Worm (Caenorhabditis elegans) whole organism, L1 larva: ENCODE data around the gene T27A1.2.

Experiments used
- ama-1 ChIP-seq: fragments of 150-350 bp; optimal IDR thresholded peaks from 2 replicates; lab custom pipeline; 2014
- blmp-1 ChIP-seq: fragments of 150-350 bp; optimal IDR thresholded peaks from 2 replicates; lab custom pipeline; 2014; ENCODE audit warnings: missing biosample characterization, missing genetic modification characterization
- ceh-88 ChIP-seq: fragments of 200-800 bp; sonication (Bioruptor generic); IDR thresholded peaks from 2 replicates; pipeline ENCODE4 v1.3.6; 2022; ENCODE audit warnings: missing genetic modification characterization, missing compliant biosample characterization
- dpl-1 ChIP-seq, 3 experiments: fragments of 150-350 bp in 2 of 3; sonication (generic microtip) in 1 of 3; optimal IDR thresholded peaks; 2 replicates each; lab custom pipeline; 2014 to 2017; ENCODE audit warnings: missing biosample characterization in 3 of 3, missing genetic modification characterization in 3 of 3, missing genetic modification reagents in 3 of 3
- efl-1 ChIP-seq, 4 experiments: fragments of 150-350 bp; optimal IDR thresholded peaks in 3 of 4; peaks in 1 of 4; 1 replicate in 1 of 4; 2 replicates in 3 of 4; lab custom pipeline; 2014; ENCODE audit warnings: missing biosample characterization in 2 of 4, missing genetic modification characterization in 2 of 4, missing genetic modification reagents in 2 of 4
- elt-3 ChIP-seq, 6 experiments: fragments of 150-350 bp in 1 of 6; sonication (generic microtip); optimal IDR thresholded peaks; 2 replicates each; lab custom pipeline; 2017 to 2018; ENCODE audit warnings: missing biosample characterization in 6 of 6, missing genetic modification characterization in 6 of 6, inconsistent platforms in 1 of 6
- fos-1 ChIP-seq: fragments of 150-350 bp; optimal IDR thresholded peaks from 2 replicates; lab custom pipeline; 2014; ENCODE audit warnings: missing biosample characterization, missing genetic modification characterization
- hlh-17 ChIP-seq: fragments of 200-800 bp; sonication (Bioruptor generic); optimal IDR thresholded peaks from 2 replicates; lab custom pipeline; 2018; ENCODE audit warnings: missing genetic modification characterization, mild to moderate bottlenecking, missing compliant biosample characterization, moderate library complexity, borderline replicate concordance
- hlh-4 ChIP-seq: sonication (generic microtip); optimal IDR thresholded peaks from 2 replicates; lab custom pipeline; 2016; ENCODE audit warnings: mild to moderate bottlenecking, missing genetic modification characterization, missing compliant biosample characterization
- isw-1 ChIP-seq: fragments of 200-800 bp; sonication (Bioruptor generic); IDR thresholded peaks from 2 replicates; pipeline ENCODE4 v1.3.6; 2022; ENCODE audit warnings: missing genetic modification characterization, missing compliant biosample characterization
- jun-1 ChIP-seq: fragments of 150-350 bp; optimal IDR thresholded peaks from 2 replicates; lab custom pipeline; 2014; ENCODE audit warnings: missing biosample characterization, missing genetic modification reagents, missing genetic modification characterization
- mdl-1 ChIP-seq, 2 experiments: fragments of 150-350 bp; optimal IDR thresholded peaks; 2 replicates each; lab custom pipeline; 2014 to 2017; ENCODE audit warnings: missing biosample characterization in 2 of 2, missing genetic modification characterization in 2 of 2, inconsistent platforms in 1 of 2
- mef-2 ChIP-seq: fragments of 150-350 bp; optimal IDR thresholded peaks from 2 replicates; lab custom pipeline; 2014; ENCODE audit warnings: missing biosample characterization, missing genetic modification characterization
- mep-1 ChIP-seq: fragments of 150-350 bp; optimal IDR thresholded peaks from 2 replicates; lab custom pipeline; 2014; ENCODE audit warnings: missing biosample characterization, missing genetic modification characterization
- nhr-20 ChIP-seq: sonication (generic microtip); optimal IDR thresholded peaks from 2 replicates; lab custom pipeline; 2016; ENCODE audit warnings: mild to moderate bottlenecking, missing genetic modification characterization, missing compliant biosample characterization
- nhr-237 ChIP-seq: fragments of 150-350 bp; optimal IDR thresholded peaks from 2 replicates; lab custom pipeline; 2014; ENCODE audit warnings: missing biosample characterization, missing genetic modification characterization
- nhr-77 ChIP-seq: fragments of 150-350 bp; optimal IDR thresholded peaks from 2 replicates; lab custom pipeline; 2014; ENCODE audit warnings: missing biosample characterization, missing genetic modification characterization
- nhr-84 ChIP-seq: sonication (generic microtip); optimal IDR thresholded peaks from 2 replicates; lab custom pipeline; 2017; ENCODE audit warnings: missing biosample characterization, missing genetic modification characterization
- nhr-85 ChIP-seq: sonication (generic microtip); peaks from one replicate; lab custom pipeline; 2016; ENCODE audit warnings: missing genetic modification characterization, inconsistent platforms, missing compliant biosample characterization
- nhr-90 ChIP-seq: sonication (generic microtip); optimal IDR thresholded peaks from 2 replicates; lab custom pipeline; 2016; ENCODE audit warnings: mild to moderate bottlenecking, missing genetic modification characterization, missing compliant biosample characterization; ENCODE audit not compliant: poor library complexity
- pag-3 ChIP-seq: sonication (generic microtip); optimal IDR thresholded peaks from 2 replicates; lab custom pipeline; 2017; ENCODE audit warnings: missing genetic modification characterization, mild to moderate bottlenecking, missing compliant biosample characterization, antibody characterized with exemption, borderline replicate concordance; ENCODE audit not compliant: insufficient read depth
- pax-3 ChIP-seq: fragments of 200-800 bp; sonication (Bioruptor generic); optimal IDR thresholded peaks from 2 replicates; lab custom pipeline; 2018; ENCODE audit warnings: mild to moderate bottlenecking, missing genetic modification characterization, moderate library complexity, missing compliant biosample characterization
- pqm-1 ChIP-seq: sonication (generic microtip); optimal IDR thresholded peaks from 3 replicates; lab custom pipeline; 2017; ENCODE audit warnings: missing biosample characterization, missing genetic modification characterization
- skn-1 ChIP-seq: fragments of 150-350 bp; optimal IDR thresholded peaks from 2 replicates; lab custom pipeline; 2014; ENCODE audit warnings: missing biosample characterization, missing genetic modification characterization
- snpc-4 ChIP-seq: fragments of 150-350 bp; optimal IDR thresholded peaks from 2 replicates; lab custom pipeline; 2014; ENCODE audit warnings: missing biosample characterization, missing genetic modification characterization
- sox-4 ChIP-seq: sonication (generic microtip); optimal IDR thresholded peaks from 2 replicates; lab custom pipeline; 2016; ENCODE audit warnings: missing genetic modification characterization, missing compliant biosample characterization
- sptf-1 ChIP-seq: fragments of 150-350 bp; optimal IDR thresholded peaks from 2 replicates; lab custom pipeline; 2014; ENCODE audit warnings: missing biosample characterization, missing genetic modification characterization
- swsn-7 ChIP-seq: sonication (generic microtip); optimal IDR thresholded peaks from 2 replicates; lab custom pipeline; 2016; ENCODE audit warnings: missing genetic modification characterization, missing compliant biosample characterization
- tbx-2 ChIP-seq: sonication (generic microtip); optimal IDR thresholded peaks from 2 replicates; lab custom pipeline; 2016; ENCODE audit warnings: missing genetic modification characterization, missing compliant biosample characterization
- unc-30 ChIP-seq: sonication (generic microtip); optimal IDR thresholded peaks from 2 replicates; lab custom pipeline; 2017; ENCODE audit warnings: missing biosample characterization, missing genetic modification characterization
- vab-15 ChIP-seq: sonication (generic microtip); optimal IDR thresholded peaks from 2 replicates; lab custom pipeline; 2017; ENCODE audit warnings: missing genotype, mild to moderate bottlenecking, missing genetic modification characterization, missing compliant biosample characterization
- xbp-1 ChIP-seq: sonication (generic microtip); optimal IDR thresholded peaks from 2 replicates; lab custom pipeline; 2016; ENCODE audit warnings: missing genetic modification characterization, missing compliant biosample characterization
- ztf-11 ChIP-seq, 2 experiments: sonication (generic microtip); optimal IDR thresholded peaks; 2 replicates each; lab custom pipeline; 2016 to 2017; ENCODE audit warnings: missing genetic modification characterization in 2 of 2, missing biosample characterization in 1 of 2, missing compliant biosample characterization in 1 of 2
- ztf-4 ChIP-seq: fragments of 150-350 bp; optimal IDR thresholded peaks from 2 replicates; lab custom pipeline; 2014; ENCODE audit warnings: missing biosample characterization, missing genetic modification characterization

Gene T27A1.2

DNA sequence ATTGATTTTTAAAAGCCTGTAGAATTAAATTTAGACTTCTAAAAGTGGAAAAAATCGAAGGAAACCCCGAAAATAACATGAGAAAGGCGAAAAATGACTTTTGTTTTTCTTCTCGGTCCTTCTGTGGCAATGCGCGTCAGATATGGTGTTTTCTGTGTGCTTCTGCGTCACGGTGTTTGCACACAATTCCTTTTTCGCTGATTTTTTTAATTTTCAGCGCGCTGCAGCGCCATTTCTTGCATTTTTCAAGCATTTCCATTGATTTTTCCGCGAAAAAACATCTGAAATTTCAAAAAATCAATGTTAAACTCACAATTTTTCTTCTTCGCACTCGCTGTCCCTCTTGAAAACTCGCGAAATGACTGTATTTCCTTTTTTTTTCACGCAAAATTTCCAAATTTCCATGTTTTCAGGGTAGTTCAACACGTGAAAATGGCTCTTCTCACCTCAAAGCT, 43.5 kb upstream of the T27A1.2 start, which contains the start of the genes cdc-37 and W08F4.3 (continued):
- TF ChIP-seq nhr-20 (tag; lab: Kevin White, UChicago) (no peak), unc-30 (tag; lab: Kevin White, UChicago) (no peak), ama-1 (no peak), snpc-4 (no peak), isw-1 (GFP tag; lab: Robert Waterston, UW) (no peak), nhr-90 (tag; lab: Kevin White, UChicago) (no peak), nhr-84 (no peak), hlh-4 (tag; lab: Kevin White, UChicago) (no peak), blmp-1 (tag; lab: Kevin White, UChicago) (no peak), fos-1 (peak; percentile 24), dpl-1 (GFP tag; optimal IDR thresholded peaks at IDR 0.05; lab: Kevin White, UChicago) (peak in 2 of 3 experiments; percentile 44 to 50), hlh-17 (no peak), pax-3 (tag; lab: Kevin White, UChicago) (no peak), mep-1 (peak; percentile 7), tbx-2 (tag; lab: Kevin White, UChicago) (no peak), sox-4 (tag; lab: Kevin White, UChicago) (no peak), sptf-1 (tag; lab: Kevin White, UChicago) (no peak)

- TF ChIP-seq mef-2 (tag; lab: Kevin White, UChicago): no peak
- no peak for TF ChIP-seq efl-1 (optimal IDR thresholded peaks at IDR 0.05; lab: Kevin White, UChicago)
- TF ChIP-seq efl-1 (GFP tag; optimal IDR thresholded peaks at IDR 0.05 in 1 of 2; lab: Kevin White, UChicago): peak in 1 of 2 experiments; percentile 89
Measured at ce11 chrII:578803-579202, 42.1 kb upstream of the T27A1.2 start.

ce11 chrII:577632-578031, 41.0 kb upstream of the T27A1.2 start, which contains the start of gene W08F4.7:
TSS of gene W08F4.7 (minus strand) at chrII:577732.
- TF ChIP-seq nhr-85 (tag; lab: Kevin White, UChicago) (peak; percentile 8), mdl-1 (tag; optimal IDR thresholded peaks at IDR 0.05; lab: Kevin White, UChicago) (no peak)

ce11 chrII:574064-574463, 37.4 kb upstream of the T27A1.2 start:
- TF ChIP-seq nhr-237 (tag; lab: Kevin White, UChicago): no peak
- TF ChIP-seq nhr-20 (tag; lab: Kevin White, UChicago): no peak
- TF ChIP-seq pqm-1 (tag; lab: Kevin White, UChicago): no peak
- no peak for TF ChIP-seq ztf-4
- peak; percentile 90 for TF ChIP-seq blmp-1 (tag; lab: Kevin White, UChicago)
- no peak for TF ChIP-seq skn-1 (tag; lab: Kevin White, UChicago)
- no peak for TF ChIP-seq fos-1
- peak; percentile 81 for TF ChIP-seq nhr-85 (tag; lab: Kevin White, UChicago)
- no peak for TF ChIP-seq swsn-7 (tag; lab: Kevin White, UChicago)
- TF ChIP-seq xbp-1 (tag; lab: Kevin White, UChicago): no peak
- TF ChIP-seq, all 84 proteins: peak for 2

DNA sequence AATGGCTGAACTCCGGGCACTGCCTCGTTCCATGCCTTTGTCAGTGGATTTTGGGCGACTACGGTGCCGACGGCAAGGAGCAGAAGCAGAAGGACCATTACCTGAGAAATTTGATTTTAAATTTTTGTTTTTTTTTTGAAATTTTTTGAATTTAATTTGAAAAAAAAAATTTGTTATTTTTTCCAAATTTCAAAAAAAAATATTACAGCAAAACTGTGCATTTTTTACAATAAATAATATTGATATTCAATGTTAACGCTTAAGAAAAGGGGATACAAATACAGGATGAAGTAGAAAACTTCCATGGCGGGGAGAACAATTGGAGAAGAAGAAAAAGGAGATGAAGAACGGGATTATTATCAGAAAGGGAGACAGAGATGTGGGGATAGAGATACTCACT, 35.3 kb upstream of the T27A1.2 start, which contains the start of gene mlt-8:
mlt-8 (minus strand) TSS at position 101 of the 400 bp plus-strand sequence.
- no peak for TF ChIP-seq pag-3 (tag; lab: Kevin White, UChicago)
- TF ChIP-seq nhr-77: no peak
- TF ChIP-seq skn-1 (tag; lab: Kevin White, UChicago): no peak
- no peak for TF ChIP-seq jun-1
- TF ChIP-seq blmp-1 (tag; lab: Kevin White, UChicago): peak; percentile 17

DNA sequence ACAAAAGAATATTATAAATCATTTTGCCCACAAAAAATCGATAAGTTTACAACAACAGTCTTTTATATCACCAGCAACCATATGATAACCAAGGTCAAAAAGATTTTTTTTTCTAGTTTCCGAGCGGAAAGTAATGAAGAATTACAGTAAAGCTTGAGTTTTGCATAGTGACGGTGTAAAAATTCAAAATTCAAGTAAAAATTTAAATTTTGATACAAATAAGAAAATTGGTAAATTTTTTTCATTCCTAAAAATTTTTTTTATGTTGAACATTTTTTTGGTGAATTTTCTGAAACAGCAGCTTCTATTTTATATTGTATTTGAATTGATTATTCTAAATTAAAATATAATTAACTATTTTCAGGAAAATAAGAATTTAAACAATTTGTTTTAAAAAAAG, 32.1 kb upstream of the T27A1.2 start, which contains the start of gene W08F4.5:
W08F4.5 (minus strand) TSS at position 101 of the 400 bp plus-strand sequence.
- no peak for TF ChIP-seq vab-15 (tag; lab: Kevin White, UChicago)
- TF ChIP-seq ztf-11 (tag; optimal IDR thresholded peaks at IDR 0.05; lab: Kevin White, UChicago): no peak
- no peak for TF ChIP-seq ceh-88
- no peak for TF ChIP-seq elt-3 (tag; optimal IDR thresholded peaks at IDR 0.05; lab: Kevin White, UChicago)
